Worm (Caenorhabditis elegans): Measurements from ENCODE around the gene T11G6.4.

The T11G6.4 gene

ce11 chrIV:10819049-10819448, 32.7 kb downstream of the T11G6.4 start:
- peak; percentile 36 for TF ChIP-seq atf-7 (tag; optimal IDR thresholded peaks at IDR 0.05)
- TF ChIP-seq egl-44 (GFP tag; IDR thresholded peaks at IDR 0.05): no peak
- TF ChIP-seq zfh-2 (GFP tag; conservative IDR thresholded peaks at IDR 0.05): peak; percentile 75
- TF ChIP-seq chd-7 (tag; optimal IDR thresholded peaks at IDR 0.05): peak; percentile 17
- TF ChIP-seq K12H6.12 (tag; optimal IDR thresholded peaks at IDR 0.05): peak; percentile 35
- no peak for TF ChIP-seq aptf-3 (GFP tag; IDR thresholded peaks at IDR 0.05)
- 0 out of 2 replicates have a peak, but pooled peaks have one; percentile 6 for TF ChIP-seq pbrm-1 (GFP tag; IDR thresholded peaks at IDR 0.05)
- no peak for TF ChIP-seq Y67H2A.10 (GFP tag; conservative IDR thresholded peaks at IDR 0.05)

- TF ChIP-seq dox-1 (GFP tag; IDR thresholded peaks at IDR 0.05) (peak; percentile 67), lin-54 (GFP tag; optimal IDR thresholded peaks at IDR 0.05) (no peak), ztf-22 (GFP tag; optimal IDR thresholded peaks at IDR 0.05) (no peak), hmg-1.2 (GFP tag; IDR thresholded peaks at IDR 0.05) (peak; percentile 61), rpc-1 (optimal IDR thresholded peaks at IDR 0.05) (no peak), rpc-1 (tag; optimal IDR thresholded peaks at IDR 0.05) (no peak), lsl-1 (GFP tag; optimal IDR thresholded peaks at IDR 0.05) (no peak), Y79H2A.3 (GFP tag; conservative IDR thresholded peaks at IDR 0.05) (no peak), lin-40 (tag; optimal IDR thresholded peaks at IDR 0.05) (no peak), lag-1 (GFP tag; IDR thresholded peaks at IDR 0.05) (no peak), ztf-28 (GFP tag; IDR thresholded peaks at IDR 0.05) (no peak), C06A6.2 (GFP tag; conservative IDR thresholded peaks at IDR 0.05) (no peak), tlf-1 (GFP tag; optimal IDR thresholded peaks at IDR 0.05) (no peak), ZK185.1 (tag; optimal IDR thresholded peaks at IDR 0.05; ENCODE audit: poor library complexity, severe bottlenecking) (no peak), T26A5.8 (tag; optimal IDR thresholded peaks at IDR 0.05) (no peak), attf-5 (GFP tag; optimal IDR thresholded peaks at IDR 0.05) (peak; percentile 1), xnd-1 (tag; optimal IDR thresholded peaks at IDR 0.05) (no peak), aptf-2 (GFP tag; conservative IDR thresholded peaks at IDR 0.05) (no peak), zfh-2 (GFP tag; conservative IDR thresholded peaks at IDR 0.05) (peak; percentile 96), ceh-79 (tag; optimal IDR thresholded peaks at IDR 0.05) (no peak), tbp1 (GFP tag; optimal IDR thresholded peaks at IDR 0.05) (no peak), efl-1 (GFP tag; optimal IDR thresholded peaks at IDR 0.05) (no peak), egrh-3 (GFP tag; IDR thresholded peaks at IDR 0.05) (peak; percentile 78; the same call in 1 of the 2 replicates), die-1 (tag; optimal IDR thresholded peaks at IDR 0.05) (peak; percentile 6), egl-18 (GFP tag; IDR thresholded peaks at IDR 0.05) (no peak), zim-3 (tag; optimal IDR thresholded peaks at IDR 0.05) (no peak), Y56A3A.18 (GFP tag; IDR thresholded peaks at IDR 0.05) (no peak), madf-10 (tag; optimal IDR thresholded peaks at IDR 0.05) (no peak), ceh-27 (GFP tag; optimal IDR thresholded peaks at IDR 0.05) (peak; percentile 25), sdz-38 (tag; optimal IDR thresholded peaks at IDR 0.05) (no peak), mcd-1 (GFP tag; IDR thresholded peaks at IDR 0.05) (peak; percentile 48; the same call in 1 of the 2 replicates), F57A8.1 (GFP tag; optimal IDR thresholded peaks at IDR 0.05) (no peak), lin-26 (GFP tag; IDR thresholded peaks at IDR 0.05) (0 out of 2 replicates have a peak, but pooled peaks have one; percentile 25), ztf-26 (tag; optimal IDR thresholded peaks at IDR 0.05) (no peak), B0336.3 (GFP tag; IDR thresholded peaks at IDR 0.05) (0 out of 2 replicates have a peak, but pooled peaks have one; percentile 19), Y95B8A.8 (GFP tag; IDR thresholded peaks at IDR 0.05) (no peak), Y53F4B.3 (GFP tag; IDR thresholded peaks at IDR 0.05) (no peak), K11D2.4 (GFP tag; IDR thresholded peaks at IDR 0.05) (0 out of 2 replicates have a peak, but pooled peaks have one; percentile 15), cebp-1 (GFP tag; IDR thresholded peaks at IDR 0.05) (no peak), cebp-1 (tag; optimal IDR thresholded peaks at IDR 0.05) (peak; percentile 12)
These were observed 34.7 kb downstream of the T11G6.4 start for ce11 chrIV:10817030-10817429.
